Fruit fly (Drosophila melanogaster): Measurements from ENCODE around the gene CG13255.

DNA sequence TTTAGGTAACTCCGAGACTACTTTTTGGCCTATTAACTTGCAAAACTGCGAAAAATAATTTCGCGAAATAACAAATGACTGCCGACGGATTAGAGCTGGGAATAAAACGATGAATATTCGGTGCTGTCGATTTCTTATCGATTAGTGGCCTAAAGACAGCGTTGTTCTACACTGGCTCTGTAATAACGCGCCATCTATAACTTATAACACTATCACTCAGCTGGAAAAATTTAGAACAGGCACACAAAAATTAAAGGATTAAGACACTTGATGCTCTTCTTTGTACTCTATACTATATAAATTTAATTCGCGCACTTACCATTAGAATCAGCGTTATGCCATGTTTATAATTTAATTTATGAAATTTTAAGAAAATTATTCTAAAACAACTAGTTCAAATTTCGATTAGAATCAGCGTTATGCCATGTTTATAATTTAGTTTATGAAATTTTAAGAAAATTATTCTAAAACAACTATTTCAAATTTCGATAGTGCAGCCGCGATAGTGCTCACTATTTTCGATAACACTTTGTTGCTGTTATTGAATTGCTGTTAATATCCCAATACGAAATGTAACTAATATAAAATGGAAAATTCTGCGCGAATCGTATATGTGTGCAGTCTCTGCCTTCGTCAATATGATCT is 4.3 kb downstream of the CG13255 start, which contains the start of the genes CSN3 and CG11456:
- TF ChIP-seq CG12942 (GFP tag; optimal IDR thresholded peaks at IDR 0.05) (peak; percentile 15), CG5953 (GFP tag; IDR thresholded peaks at IDR 0.05) (no peak), CG1529 (GFP tag; optimal IDR thresholded peaks at IDR 0.05) (no peak), Max (GFP tag; optimal IDR thresholded peaks at IDR 0.05) (peak; percentile 58), unpg (GFP tag; optimal IDR thresholded peaks at IDR 0.05) (no peak), NC2β (GFP tag; optimal IDR thresholded peaks at IDR 0.05) (peak; percentile 50), CG13287 (GFP tag; IDR thresholded peaks at IDR 0.05; ENCODE audit: partially characterized antibody) (peak; percentile 77), CG11247 (GFP tag; IDR thresholded peaks at IDR 0.05) (peak; percentile 33; the same call in 1 of the 2 replicates), hbn (GFP tag; IDR thresholded peaks at IDR 0.05; ENCODE audit: partially characterized antibody) (peak; percentile 54), wek (GFP tag; optimal IDR thresholded peaks at IDR 0.05) (no peak), lola (GFP tag; optimal IDR thresholded peaks at IDR 0.05) (no peak), Mes4 (GFP tag; optimal IDR thresholded peaks at IDR 0.05) (peak; percentile 6), al (GFP tag; IDR thresholded peaks at IDR 0.05) (no peak)

All from whole organism, embryonic.